Worm (Caenorhabditis elegans): Measurements from ENCODE around the gene F42A10.5.

DNA sequence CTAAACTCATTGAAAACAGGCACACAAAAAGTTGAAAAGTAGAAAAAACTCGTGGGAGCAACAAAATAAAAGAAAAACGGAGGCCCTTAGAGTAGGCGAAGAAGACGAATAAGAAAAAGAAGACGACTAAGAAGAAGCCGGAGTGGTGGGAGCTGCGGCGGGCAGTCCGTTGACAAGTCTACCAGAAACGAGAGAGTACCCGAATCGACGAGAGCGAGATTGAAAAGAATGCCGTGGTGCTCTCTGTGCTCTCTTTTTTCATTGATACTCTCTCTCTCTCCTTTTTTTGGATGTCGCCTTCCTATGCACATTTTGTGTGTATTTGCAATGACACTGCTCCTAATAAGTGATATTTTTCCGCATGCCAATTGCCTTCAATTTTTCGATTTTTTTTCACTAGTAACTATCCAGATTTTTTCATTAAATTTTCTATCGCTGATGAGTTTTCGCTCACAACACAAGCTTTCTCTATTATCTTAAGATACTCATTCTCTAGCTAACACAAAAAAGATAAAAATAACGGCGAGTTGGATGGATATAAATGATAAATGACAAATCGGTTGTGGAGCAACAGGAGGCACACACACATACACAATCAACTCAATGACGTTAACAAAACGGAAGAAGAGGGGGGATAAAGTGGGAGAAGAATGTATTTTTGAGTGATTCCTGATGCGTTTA is 33.2 kb downstream of the F42A10.5 start:
- no peak for TF ChIP-seq ets-7 (tag; optimal IDR thresholded peaks at IDR 0.05)
- TF ChIP-seq scrt-1 (GFP tag; IDR thresholded peaks at IDR 0.05) = no peak
- TF ChIP-seq B0310.2 (tag; optimal IDR thresholded peaks at IDR 0.05) = no peak
- TF ChIP-seq hmbx-1 (tag; optimal IDR thresholded peaks at IDR 0.05) = no peak
- no peak for TF ChIP-seq ama-1 (optimal IDR thresholded peaks at IDR 0.05)
- TF ChIP-seq tbx-11 (GFP tag; IDR thresholded peaks at IDR 0.05) = no peak
- no peak for TF ChIP-seq ceh-36 (tag; optimal IDR thresholded peaks at IDR 0.05)
- TF ChIP-seq aly-1 (tag; optimal IDR thresholded peaks at IDR 0.05) = no peak
- TF ChIP-seq flt-1 (GFP tag; IDR thresholded peaks at IDR 0.05) = no peak
- no peak for TF ChIP-seq tra-4 (tag; optimal IDR thresholded peaks at IDR 0.05)
- no peak for TF ChIP-seq sea-1 (GFP tag; conservative IDR thresholded peaks at IDR 0.05)
- no peak for TF ChIP-seq tbx-37 (GFP tag; conservative IDR thresholded peaks at IDR 0.05)

All from whole organism, early embryonic.